Worm (Caenorhabditis elegans): ENCODE data around the gene C05E4.7.
A peak's percentile ranks its signal among the peaks of the same experiment; 100 is the strongest.

C05E4.7 gene

DNA sequence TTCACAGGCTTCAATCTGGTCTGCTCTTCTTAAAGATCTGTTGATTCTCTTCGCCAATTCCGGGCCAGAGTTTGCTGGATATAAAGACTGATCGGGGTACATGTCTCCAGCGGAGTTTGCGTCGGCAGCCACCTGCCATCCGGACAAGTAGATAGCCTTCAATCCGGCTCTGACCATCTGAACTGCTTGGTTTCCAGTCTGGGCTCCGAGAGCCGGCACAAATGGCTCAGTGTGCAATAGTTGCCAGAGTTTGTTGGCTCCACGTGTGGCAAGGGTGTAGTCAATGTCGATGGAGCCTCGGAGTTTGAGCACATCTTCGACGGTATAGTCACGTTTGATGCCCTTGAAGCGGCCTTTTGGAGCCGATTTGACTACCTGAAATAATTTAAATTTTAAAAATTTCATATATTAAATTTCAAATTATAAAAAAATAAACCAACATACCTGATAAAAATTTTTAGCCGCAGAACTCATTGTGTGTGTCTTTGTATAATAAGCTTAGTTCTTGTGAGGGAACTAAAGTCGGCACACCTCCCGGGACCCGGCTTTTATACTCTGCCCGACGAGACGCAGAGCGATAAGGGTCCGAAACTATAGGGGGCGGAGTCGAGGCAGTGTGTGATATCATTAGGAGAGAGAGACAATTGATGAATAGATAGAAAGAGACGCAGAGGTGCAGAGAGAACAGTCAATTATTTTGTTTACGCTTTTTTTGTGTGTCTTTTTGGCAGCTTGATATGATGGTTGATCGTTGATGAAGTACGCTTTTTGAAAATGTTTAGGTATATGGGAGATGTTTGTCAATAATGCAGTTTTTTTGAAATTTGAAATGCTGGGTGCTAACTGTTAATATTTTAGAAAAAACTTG lies 14.2 kb upstream of the C05E4.7 start, which contains the start of the genes icl-1 and srh-2:
Gene icl-1, minus strand, starts transcription at position 521 of the 868 bp plus-strand sequence.
Gene srh-2, plus strand, starts transcription at position 818 of the 868 bp plus-strand sequence.
- TF ChIP-seq blmp-1 (tag; optimal IDR thresholded peaks at IDR 0.05; ENCODE audit: insufficient read depth) = peak; percentile 22
- peak; percentile 12 for TF ChIP-seq nhr-25 (tag; optimal IDR thresholded peaks at IDR 0.05)
- TF ChIP-seq nhr-6 (tag; optimal IDR thresholded peaks at IDR 0.05) = peak; percentile 10
- peak; percentile 4 to 54 for TF ChIP-seq lsy-2 (tag; optimal IDR thresholded peaks at IDR 0.05)
- peak; percentile 81 for TF ChIP-seq Y55F3AM.14 (GFP tag; optimal IDR thresholded peaks at IDR 0.05)
- TF ChIP-seq ztf-1 (GFP tag; conservative IDR thresholded peaks at IDR 0.05) = 0 out of 2 replicates have a peak, but pooled peaks have one; percentile 14
- peak; percentile 48 for TF ChIP-seq lin-13 (GFP tag; optimal IDR thresholded peaks at IDR 0.05)
- peak; percentile 21 for TF ChIP-seq gmeb-1 (tag; optimal IDR thresholded peaks at IDR 0.05)
- no peak for TF ChIP-seq unc-55 (GFP tag; optimal IDR thresholded peaks at IDR 0.05)
- peak; percentile 54 for TF ChIP-seq nhr-21 (tag; optimal IDR thresholded peaks at IDR 0.05)
- peak; percentile 96 for TF ChIP-seq ama-1 (optimal IDR thresholded peaks at IDR 0.05)
- peak; percentile 19 for TF ChIP-seq nhr-10 (tag; optimal IDR thresholded peaks at IDR 0.05)
- TF ChIP-seq ceh-16 (tag; optimal IDR thresholded peaks at IDR 0.05) = no peak
- peak in 1 of 2 experiments; percentile 21 for TF ChIP-seq mdl-1 (tag; optimal IDR thresholded peaks at IDR 0.05)
- peak; percentile 22 for TF ChIP-seq fos-1 (tag; optimal IDR thresholded peaks at IDR 0.05)
- TF ChIP-seq ceh-82 (tag; optimal IDR thresholded peaks at IDR 0.05) = no peak
- peak; percentile 66 for TF ChIP-seq sma-3 (GFP tag; optimal IDR thresholded peaks at IDR 0.05)
- peak; percentile 83 for TF ChIP-seq F13H6.1 (tag; optimal IDR thresholded peaks at IDR 0.05)
- peak; percentile 34 for TF ChIP-seq mab-5 (tag; optimal IDR thresholded peaks at IDR 0.05)
- peak; percentile 84 for TF ChIP-seq sma-9 (GFP tag; optimal IDR thresholded peaks at IDR 0.05)
- no peak for TF ChIP-seq sma-9 (tag; optimal IDR thresholded peaks at IDR 0.05)
- TF ChIP-seq ztf-4 (tag; optimal IDR thresholded peaks at IDR 0.05) = peak; percentile 65
- TF ChIP-seq crh-2 (tag; optimal IDR thresholded peaks at IDR 0.05) = peak; percentile 68
- TF ChIP-seq unc-62 (GFP tag; optimal IDR thresholded peaks at IDR 0.05) = peak; percentile 28
- TF ChIP-seq C34F6.9 (tag; optimal IDR thresholded peaks at IDR 0.05) = no peak
- TF ChIP-seq zag-1 (tag; optimal IDR thresholded peaks at IDR 0.05) = no peak
- peak; percentile 10 for TF ChIP-seq sem-4 (tag; optimal IDR thresholded peaks at IDR 0.05)
- peak; percentile 42 for TF ChIP-seq lin-11 (tag; optimal IDR thresholded peaks at IDR 0.05)
- no peak for TF ChIP-seq ZK546.5 (tag; optimal IDR thresholded peaks at IDR 0.05)
- TF ChIP-seq snpc-4 (tag; optimal IDR thresholded peaks at IDR 0.05) = no peak
- TF ChIP-seq lin-39 (tag; optimal IDR thresholded peaks at IDR 0.05) = no peak
- peak; percentile 78 for TF ChIP-seq nhr-129 (tag; optimal IDR thresholded peaks at IDR 0.05)

DNA sequence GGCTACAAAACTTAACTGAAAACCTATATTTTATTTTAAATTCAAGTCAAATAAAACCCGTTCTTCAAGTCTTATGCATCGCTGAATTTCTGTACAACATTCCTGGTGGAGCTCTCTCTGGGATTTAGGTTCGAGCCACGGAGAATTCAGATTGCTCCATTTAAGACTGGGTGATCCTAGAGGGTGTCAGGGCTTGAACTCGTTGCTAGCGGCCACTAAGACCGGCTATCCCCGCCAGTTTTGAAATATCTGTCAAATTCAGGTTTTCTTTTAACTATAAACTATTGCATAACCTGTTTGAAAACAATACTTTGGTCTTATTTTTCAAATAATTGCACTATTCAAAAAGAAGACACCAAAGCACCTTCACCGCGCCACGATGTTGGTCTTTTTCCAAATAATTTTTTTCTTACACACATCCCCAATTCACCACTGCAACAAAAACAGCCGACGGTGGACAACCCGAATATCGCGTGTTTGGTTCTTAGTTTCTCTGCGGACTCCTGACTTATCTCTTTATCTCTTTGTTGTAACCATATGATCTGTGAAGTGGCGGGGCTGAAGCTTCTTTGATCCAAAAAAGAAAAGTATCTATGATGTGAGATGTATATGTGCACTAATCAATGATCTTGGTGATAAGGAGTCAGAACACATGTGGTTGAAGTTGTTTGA lies 13.0 kb upstream of the C05E4.7 start:
- no peak for TF ChIP-seq nhr-10 (tag; optimal IDR thresholded peaks at IDR 0.05)
- TF ChIP-seq alr-1 (tag; optimal IDR thresholded peaks at IDR 0.05) = no peak
- peak; percentile 21 for TF ChIP-seq sem-4 (tag; optimal IDR thresholded peaks at IDR 0.05)
- peak; percentile 49 for TF ChIP-seq nhr-6 (tag; optimal IDR thresholded peaks at IDR 0.05)
- peak; percentile 42 for TF ChIP-seq lin-13 (GFP tag; optimal IDR thresholded peaks at IDR 0.05)
- TF ChIP-seq unc-39 (tag; optimal IDR thresholded peaks at IDR 0.05) = no peak
- TF ChIP-seq Y55F3AM.14 (GFP tag; optimal IDR thresholded peaks at IDR 0.05) = peak; percentile 79
- peak; percentile 56 for TF ChIP-seq mab-5 (tag; optimal IDR thresholded peaks at IDR 0.05)
- TF ChIP-seq ztf-4 (tag; optimal IDR thresholded peaks at IDR 0.05) = peak; percentile 61
- peak in 1 of 2 experiments; percentile 61 for TF ChIP-seq lsy-2 (tag; optimal IDR thresholded peaks at IDR 0.05)
- TF ChIP-seq mdl-1 (tag; optimal IDR thresholded peaks at IDR 0.05) = peak in 1 of 2 experiments; percentile 4
- peak; percentile 65 for TF ChIP-seq crh-2 (tag; optimal IDR thresholded peaks at IDR 0.05)
- peak; percentile 89 for TF ChIP-seq nhr-129 (tag; optimal IDR thresholded peaks at IDR 0.05)
- peak; percentile 10 for TF ChIP-seq C34F6.9 (tag; optimal IDR thresholded peaks at IDR 0.05)
- TF ChIP-seq sma-3 (GFP tag; optimal IDR thresholded peaks at IDR 0.05) = peak; percentile 3
- no peak for TF ChIP-seq unc-62 (GFP tag; optimal IDR thresholded peaks at IDR 0.05)
- TF ChIP-seq ama-1 (optimal IDR thresholded peaks at IDR 0.05) = peak; percentile 74
- peak; percentile 76 for TF ChIP-seq F13H6.1 (tag; optimal IDR thresholded peaks at IDR 0.05)
- TF ChIP-seq nhr-21 (tag; optimal IDR thresholded peaks at IDR 0.05) = peak; percentile 82
- no peak for TF ChIP-seq mbf-1 (tag; optimal IDR thresholded peaks at IDR 0.05)
- no peak for TF ChIP-seq unc-55 (GFP tag; optimal IDR thresholded peaks at IDR 0.05)
- TF ChIP-seq sma-9 (GFP tag; optimal IDR thresholded peaks at IDR 0.05) = peak; percentile 88
- no peak for TF ChIP-seq sma-9 (tag; optimal IDR thresholded peaks at IDR 0.05)
- TF ChIP-seq aly-2 (tag; optimal IDR thresholded peaks at IDR 0.05) = no peak

All from whole organism, L2 larva.